Fruit fly (Drosophila melanogaster) whole organism, embryonic: ENCODE data around the gene Sgp.

Experiments
- Atf6 ChIP-seq: fragments of 200-800 bp; sonication (Bioruptor generic); IDR thresholded peaks from 2 replicates; pipeline ENCODE4 v1.3.6; 2022; ENCODE audit warnings: missing biosample characterization, missing genetic modification characterization
- CG1024 ChIP-seq: fragments of 200-800 bp; sonication (Bioruptor generic); IDR thresholded peaks from 2 replicates; pipeline ENCODE4 v1.3.6; 2022; ENCODE audit warnings: missing biosample characterization, missing genetic modification characterization
- CG10543 ChIP-seq: fragments of 200-800 bp; sonication (Bioruptor generic); optimal IDR thresholded peaks from 3 replicates; lab custom pipeline; 2017; ENCODE audit warnings: missing biosample characterization, mild to moderate bottlenecking, missing genetic modification characterization, moderate library complexity
- CG10959 ChIP-seq: fragments of 200-800 bp; sonication (Bioruptor generic); IDR thresholded peaks from 2 replicates; pipeline ENCODE4 v1.3.6; 2022; ENCODE audit warnings: missing biosample characterization, missing genetic modification characterization
- CG11456 ChIP-seq: fragments of 200-800 bp; sonication (Bioruptor generic); IDR thresholded peaks from 3 replicates; pipeline ENCODE4 v1.3.6; 2022; ENCODE audit warnings: missing biosample characterization, missing genetic modification characterization
- CG12391 ChIP-seq: fragments of 200-800 bp; sonication (Bioruptor generic); optimal IDR thresholded peaks from 3 replicates; lab custom pipeline; 2018; ENCODE audit warnings: missing biosample characterization, mild to moderate bottlenecking, missing genetic modification characterization, moderate library complexity
- CG15696 ChIP-seq: fragments of 200-800 bp; sonication (Bioruptor generic); optimal IDR thresholded peaks from 2 replicates; lab custom pipeline; 2019; ENCODE audit warnings: missing biosample characterization, mild to moderate bottlenecking, missing genetic modification characterization, moderate library complexity
- CG1647 ChIP-seq: fragments of 200-800 bp; sonication (Bioruptor generic); optimal IDR thresholded peaks from 3 replicates; lab custom pipeline; 2016; ENCODE audit warnings: missing biosample characterization, missing genetic modification characterization
- CG16779 ChIP-seq: fragments of 200-800 bp; sonication (Bioruptor generic); IDR thresholded peaks from 2 replicates; pipeline ENCODE4 v1.3.6; 2022; ENCODE audit warnings: missing biosample characterization, missing genetic modification characterization
- CG17359 ChIP-seq: fragments of 200-800 bp; sonication (Bioruptor generic); optimal IDR thresholded peaks from 3 replicates; lab custom pipeline; 2018; ENCODE audit warnings: missing biosample characterization, mild to moderate bottlenecking, missing genetic modification characterization, moderate library complexity
- CG18011 ChIP-seq: fragments of 200-800 bp; sonication (Bioruptor generic); optimal IDR thresholded peaks from 2 replicates; lab custom pipeline; 2017; ENCODE audit warnings: missing biosample characterization, missing genetic modification characterization, mild to moderate bottlenecking, moderate library complexity, missing genotype
- CG1832 ChIP-seq: fragments of 200-800 bp; sonication (Bioruptor generic); optimal IDR thresholded peaks from 2 replicates; lab custom pipeline; 2017; ENCODE audit warnings: missing biosample characterization, mild to moderate bottlenecking, missing genetic modification characterization, inconsistent platforms
- CG2129 ChIP-seq: fragments of 200-800 bp; sonication (Bioruptor generic); IDR thresholded peaks from 2 replicates; pipeline ENCODE4 v1.3.6; 2022; ENCODE audit warnings: missing biosample characterization, missing genetic modification characterization; ENCODE audit not compliant: partially characterized antibody
- CG2712 ChIP-seq: fragments of 200-800 bp; optimal IDR thresholded peaks from 3 replicates; lab custom pipeline; 2019; ENCODE audit warnings: missing biosample characterization, mild to moderate bottlenecking, missing genetic modification characterization, moderate library complexity
- CG2875 ChIP-seq: fragments of 200-800 bp; sonication (Bioruptor generic); optimal IDR thresholded peaks from 2 replicates; lab custom pipeline; 2017; ENCODE audit warnings: missing biosample characterization, mild to moderate bottlenecking, missing genetic modification characterization, missing genetic modification reagents
- CG32767 ChIP-seq: fragments of 200-800 bp; sonication (Bioruptor generic); IDR thresholded peaks from 2 replicates; pipeline ENCODE4 v1.3.6; 2022; ENCODE audit warnings: missing biosample characterization, missing genetic modification characterization
- CG3281 ChIP-seq: fragments of 200-800 bp; sonication (Bioruptor generic); optimal IDR thresholded peaks from 3 replicates; lab custom pipeline; 2017; ENCODE audit warnings: missing biosample characterization, mild to moderate bottlenecking, missing genetic modification characterization
- CG43689 ChIP-seq: fragments of 200-800 bp; sonication (Bioruptor generic); IDR thresholded peaks from 2 replicates; pipeline ENCODE4 v1.3.6; 2022; ENCODE audit warnings: missing biosample characterization, missing genetic modification characterization
- CG6683 ChIP-seq: fragments of 200-800 bp; sonication (Bioruptor generic); optimal IDR thresholded peaks from 2 replicates; lab custom pipeline; 2017; ENCODE audit warnings: missing biosample characterization, mild to moderate bottlenecking, missing genetic modification characterization, missing genetic modification reagents
- CG6765 ChIP-seq: fragments of 200-800 bp; sonication (Bioruptor generic); optimal IDR thresholded peaks from 3 replicates; lab custom pipeline; 2017; ENCODE audit warnings: missing biosample characterization, mild to moderate bottlenecking, missing genetic modification characterization
- CG8089 ChIP-seq: fragments of 200-800 bp; sonication (Bioruptor generic); optimal IDR thresholded peaks from 3 replicates; lab custom pipeline; 2016; ENCODE audit warnings: missing biosample characterization, missing genetic modification characterization
- CG9932 ChIP-seq: fragments of 200-800 bp; sonication (Bioruptor generic); IDR thresholded peaks from 2 replicates; pipeline ENCODE4 v1.3.6; 2022; ENCODE audit warnings: missing biosample characterization, missing genetic modification characterization
- CrebB ChIP-seq: fragments of 200-800 bp; sonication (Bioruptor generic); optimal IDR thresholded peaks from 3 replicates; lab custom pipeline; 2018; ENCODE audit warnings: missing biosample characterization, mild to moderate bottlenecking, missing genetic modification characterization
- Dad ChIP-seq: fragments of 200-800 bp; sonication (Bioruptor generic); optimal IDR thresholded peaks from 3 replicates; lab custom pipeline; 2016; ENCODE audit warnings: missing biosample characterization, missing genetic modification characterization
- H15 ChIP-seq: fragments of 200-800 bp; sonication (Bioruptor generic); IDR thresholded peaks from 3 replicates; pipeline ENCODE4 v1.3.6; 2022; ENCODE audit warnings: missing biosample characterization, missing genetic modification characterization
- Hr39 ChIP-seq: fragments of >200 bp; optimal IDR thresholded peaks from 2 replicates; lab custom pipeline; 2017
- Nf-YA ChIP-seq: fragments of 200-800 bp; sonication (Bioruptor generic); IDR thresholded peaks from 2 replicates; pipeline ENCODE4 v1.3.6; 2022; ENCODE audit warnings: missing biosample characterization, missing genetic modification characterization
- Sox100B ChIP-seq: fragments of 200-800 bp; sonication (Bioruptor generic); optimal IDR thresholded peaks from 3 replicates; lab custom pipeline; 2018; ENCODE audit warnings: missing biosample characterization, mild to moderate bottlenecking, missing genetic modification characterization
- Sry-β ChIP-seq: fragments of 200-800 bp; sonication (Bioruptor generic); optimal IDR thresholded peaks from 2 replicates; lab custom pipeline; 2018; ENCODE audit warnings: missing biosample characterization, mild to moderate bottlenecking, missing genetic modification characterization, moderate library complexity
- TFAM ChIP-seq: fragments of 200-800 bp; sonication (Bioruptor generic); optimal IDR thresholded peaks from 2 replicates; lab custom pipeline; 2017; ENCODE audit warnings: missing biosample characterization, missing genetic modification characterization, inconsistent platforms
- Usf ChIP-seq: fragments of 200-800 bp; sonication (Bioruptor generic); optimal IDR thresholded peaks from 2 replicates; lab custom pipeline; 2017; ENCODE audit warnings: missing genotype, missing biosample characterization, missing genetic modification characterization
- bbx ChIP-seq: fragments of 200-800 bp; sonication (Bioruptor generic); IDR thresholded peaks from 2 replicates; pipeline ENCODE4 v1.3.6; 2022; ENCODE audit warnings: missing biosample characterization, missing genetic modification characterization; ENCODE audit not compliant: partially characterized antibody
- ci ChIP-seq: fragments of 200-800 bp; sonication (Bioruptor generic); IDR thresholded peaks from 3 replicates; pipeline ENCODE4 v1.3.6; 2022; ENCODE audit warnings: missing biosample characterization, missing genetic modification characterization
- dpn ChIP-seq, 2 experiments: fragments of 200-800 bp; sonication (Bioruptor generic); optimal IDR thresholded peaks; 3 replicates each; lab custom pipeline; 2016; ENCODE audit warnings: missing biosample characterization in 2 of 2, missing genetic modification characterization in 2 of 2
- ftz-f1 ChIP-seq: fragments of 200-800 bp; sonication (Bioruptor generic); optimal IDR thresholded peaks from 2 replicates; lab custom pipeline; 2016; ENCODE audit warnings: missing biosample characterization, missing genetic modification characterization
- gfzf ChIP-seq: fragments of 200-800 bp; sonication (Bioruptor generic); optimal IDR thresholded peaks from 2 replicates; lab custom pipeline; 2016; ENCODE audit warnings: missing biosample characterization, mild to moderate bottlenecking, missing genetic modification characterization, moderate library complexity
- gt ChIP-seq: fragments of 200-800 bp; sonication (Bioruptor generic); IDR thresholded peaks from 2 replicates; pipeline ENCODE4 v1.3.6; 2022; ENCODE audit warnings: missing biosample characterization, missing genetic modification characterization
- ind ChIP-seq: fragments of 200-800 bp; sonication (Bioruptor generic); optimal IDR thresholded peaks from 3 replicates; lab custom pipeline; 2016; ENCODE audit warnings: missing biosample characterization, missing genetic modification characterization
- jigr1 ChIP-seq: fragments of 200-800 bp; sonication (Bioruptor generic); IDR thresholded peaks from 3 replicates; pipeline ENCODE4 v1.3.6; 2022; ENCODE audit warnings: missing biosample characterization, missing genetic modification characterization
- lov ChIP-seq, 2 experiments: fragments of 200-800 bp in 1 of 2; fragments of >200 bp in 1 of 2; sonication (Bioruptor generic) in 1 of 2; IDR thresholded peaks in 1 of 2; optimal IDR thresholded peaks in 1 of 2; 2 replicates in 1 of 2; 3 replicates in 1 of 2; pipeline versions ENCODE4 v1.3.6 to Lab custom; 2017 to 2022; ENCODE audit warnings: missing biosample characterization in 1 of 2, missing genetic modification characterization in 1 of 2
- nerfin-2 ChIP-seq: fragments of 200-800 bp; sonication (Bioruptor generic); IDR thresholded peaks from 2 replicates; pipeline ENCODE4 v1.3.6; 2022; ENCODE audit warnings: missing biosample characterization, missing genetic modification characterization; ENCODE audit not compliant: partially characterized antibody
- nmo ChIP-seq: fragments of 200-800 bp; sonication (Bioruptor generic); optimal IDR thresholded peaks from 2 replicates; lab custom pipeline; 2018; ENCODE audit warnings: missing biosample characterization, mild to moderate bottlenecking, missing genetic modification characterization, moderate library complexity
- p53 ChIP-seq: fragments of 200-800 bp; sonication (Bioruptor generic); optimal IDR thresholded peaks from 2 replicates; lab custom pipeline; 2016; ENCODE audit warnings: missing biosample characterization, missing genetic modification characterization
- pho ChIP-seq: fragments of 200-800 bp; sonication (Bioruptor generic); optimal IDR thresholded peaks from 2 replicates; lab custom pipeline; 2016; ENCODE audit warnings: missing biosample characterization, missing genetic modification characterization
- pros ChIP-seq: fragments of 200-800 bp; sonication (Bioruptor generic); optimal IDR thresholded peaks from 3 replicates; lab custom pipeline; 2019; ENCODE audit warnings: missing biosample characterization, mild to moderate bottlenecking, missing genetic modification characterization, moderate library complexity
- repo ChIP-seq: fragments of 200-800 bp; sonication (Bioruptor generic); optimal IDR thresholded peaks from 2 replicates; lab custom pipeline; 2016; ENCODE audit warnings: missing biosample characterization, missing genetic modification characterization
- seq ChIP-seq: fragments of 200-800 bp; sonication (Bioruptor generic); IDR thresholded peaks from 2 replicates; pipeline ENCODE4 v1.3.6; 2022; ENCODE audit warnings: missing biosample characterization, missing genetic modification characterization
- sqz ChIP-seq: fragments of 200-800 bp; sonication (Bioruptor generic); optimal IDR thresholded peaks from 3 replicates; lab custom pipeline; 2018; ENCODE audit warnings: missing biosample characterization, mild to moderate bottlenecking, missing genetic modification characterization
- tup ChIP-seq: fragments of 200-800 bp; sonication (Bioruptor generic); optimal IDR thresholded peaks from 2 replicates; lab custom pipeline; 2016; ENCODE audit warnings: missing biosample characterization, mild to moderate bottlenecking, missing genetic modification characterization, moderate library complexity
- usp ChIP-seq: fragments of >200 bp; optimal IDR thresholded peaks from 2 replicates; lab custom pipeline; 2017; ENCODE audit warnings: missing biosample characterization, missing genetic modification characterization
- zen2 ChIP-seq: fragments of 200-800 bp; sonication (Bioruptor generic); IDR thresholded peaks from 3 replicates; pipeline ENCODE4 v1.3.6; 2022; ENCODE audit warnings: missing biosample characterization, missing genetic modification characterization; ENCODE audit not compliant: partially characterized antibody

Sgp gene

DNA sequence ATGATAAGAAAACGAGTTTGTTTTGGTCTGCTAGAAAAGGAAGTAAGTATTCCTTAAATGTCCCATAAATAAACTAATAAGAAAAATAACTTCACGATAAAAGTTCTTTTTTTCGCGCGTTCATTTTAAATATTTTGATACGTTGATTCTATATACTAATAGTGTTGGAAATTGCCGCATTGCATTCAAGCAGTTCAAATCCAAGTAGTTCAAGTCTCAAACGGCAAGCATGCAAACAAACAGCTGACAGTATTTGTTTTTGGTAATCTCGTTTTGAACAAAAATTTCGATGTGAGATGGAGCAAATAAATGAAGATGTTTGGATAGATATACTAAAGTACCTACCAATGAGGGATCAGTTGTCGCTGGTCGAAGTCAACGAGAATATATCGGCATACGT, 30.8 kb upstream of the Sgp start, which contains the start of gene CG13088 (continued):
- no peak for TF ChIP-seq CG1832 (GFP tag; lab: Kevin White, UChicago)
- TF ChIP-seq CG2875 (GFP tag; lab: Kevin White, UChicago) = peak; percentile 16
- TF ChIP-seq jigr1 (GFP tag; lab: Robert Waterston, UW) = no peak
- TF ChIP-seq sqz = no peak
- TF ChIP-seq Sry-β (GFP tag; lab: Kevin White, UChicago) = no peak
- no peak for TF ChIP-seq seq (GFP tag; lab: Robert Waterston, UW)
- TF ChIP-seq CG2129 = no peak
- TF ChIP-seq CG9932 (GFP tag; lab: Robert Waterston, UW) = peak; percentile 58
- TF ChIP-seq CG1024 (GFP tag; lab: Robert Waterston, UW) = no peak
- peak; percentile 32 for TF ChIP-seq pho
- TF ChIP-seq p53 (GFP tag; lab: Kevin White, UChicago) = no peak
- TF ChIP-seq CG1647 (GFP tag; lab: Kevin White, UChicago) = no peak
- no peak for TF ChIP-seq CG8089 (GFP tag; lab: Kevin White, UChicago)
- TF ChIP-seq CG18011 (GFP tag; lab: Kevin White, UChicago) = no peak
- no peak for TF ChIP-seq CG43689 (GFP tag; lab: Robert Waterston, UW)
- no peak for TF ChIP-seq CG15696 (tag; lab: Kevin White, UChicago)
- no peak for TF ChIP-seq bbx
- no peak for TF ChIP-seq usp (GFP tag; lab: Kevin White, UChicago)
- TF ChIP-seq Atf6 (GFP tag; lab: Robert Waterston, UW) = no peak
- no peak for TF ChIP-seq Nf-YA (GFP tag; lab: Robert Waterston, UW)
- TF ChIP-seq CG6765 (GFP tag; lab: Kevin White, UChicago) = no peak
- TF ChIP-seq pros (GFP tag; lab: Kevin White, UChicago) = no peak
- TF ChIP-seq CG3281 (GFP tag; lab: Kevin White, UChicago) = no peak
- peak; percentile 18 for TF ChIP-seq CG17359 (tag; lab: Kevin White, UChicago)
- TF ChIP-seq CG2712 (tag; lab: Kevin White, UChicago) = no peak
- no peak for TF ChIP-seq TFAM (GFP tag; lab: Kevin White, UChicago)
- TF ChIP-seq CG6683 = no peak
- TF ChIP-seq CrebB (tag; lab: Kevin White, UChicago) = no peak
- TF ChIP-seq CG10959 = no peak
- no peak for TF ChIP-seq ftz-f1 (GFP tag; lab: Kevin White, UChicago)
- no peak for TF ChIP-seq Usf (GFP tag; lab: Kevin White, UChicago)
- TF ChIP-seq zen2 (GFP tag; lab: Robert Waterston, UW) = no peak
- TF ChIP-seq dpn (GFP tag; optimal IDR thresholded peaks at IDR 0.05; lab: Kevin White, UChicago) = peak; percentile 33 to 47
- TF ChIP-seq CG16779 (GFP tag; lab: Robert Waterston, UW) = no peak
- TF ChIP-seq ind = peak; percentile 30
- peak; percentile 47; the same call in 1 of the 3 replicates for TF ChIP-seq CG11456 (GFP tag; lab: Robert Waterston, UW)
- no peak for TF ChIP-seq nerfin-2
- peak; percentile 22 for TF ChIP-seq gfzf (GFP tag; lab: Kevin White, UChicago)
- TF ChIP-seq H15 (GFP tag; lab: Robert Waterston, UW) = no peak
- TF ChIP-seq Sox100B (GFP tag; lab: Kevin White, UChicago) = no peak
- no peak for TF ChIP-seq CG32767 (GFP tag; lab: Robert Waterston, UW)
- TF ChIP-seq CG12391 (tag; lab: Kevin White, UChicago) = no peak
- TF ChIP-seq tup (GFP tag; lab: Kevin White, UChicago) = no peak
- 0 out of 3 replicates have a peak, but pooled peaks have one; percentile 37 for TF ChIP-seq ci (GFP tag; lab: Robert Waterston, UW)
- no peak for TF ChIP-seq CG10543 (GFP tag; lab: Kevin White, UChicago)
- no peak for TF ChIP-seq lov (optimal IDR thresholded peaks at IDR 0.05; lab: Kevin White, UChicago)
- TF ChIP-seq lov (GFP tag; IDR thresholded peaks at IDR 0.05; lab: Robert Waterston, UW) = no peak
- TF ChIP-seq nmo = peak; percentile 41
- TF ChIP-seq Hr39 (lab: Kevin White, UChicago) = no peak
- peak; percentile 23 for TF ChIP-seq Dad (GFP tag; lab: Kevin White, UChicago)
- no peak for TF ChIP-seq gt
- TF ChIP-seq repo (GFP tag; lab: Kevin White, UChicago) = no peak
